Fruit fly (Drosophila melanogaster): ENCODE data around the gene Hsp68.

DNA sequence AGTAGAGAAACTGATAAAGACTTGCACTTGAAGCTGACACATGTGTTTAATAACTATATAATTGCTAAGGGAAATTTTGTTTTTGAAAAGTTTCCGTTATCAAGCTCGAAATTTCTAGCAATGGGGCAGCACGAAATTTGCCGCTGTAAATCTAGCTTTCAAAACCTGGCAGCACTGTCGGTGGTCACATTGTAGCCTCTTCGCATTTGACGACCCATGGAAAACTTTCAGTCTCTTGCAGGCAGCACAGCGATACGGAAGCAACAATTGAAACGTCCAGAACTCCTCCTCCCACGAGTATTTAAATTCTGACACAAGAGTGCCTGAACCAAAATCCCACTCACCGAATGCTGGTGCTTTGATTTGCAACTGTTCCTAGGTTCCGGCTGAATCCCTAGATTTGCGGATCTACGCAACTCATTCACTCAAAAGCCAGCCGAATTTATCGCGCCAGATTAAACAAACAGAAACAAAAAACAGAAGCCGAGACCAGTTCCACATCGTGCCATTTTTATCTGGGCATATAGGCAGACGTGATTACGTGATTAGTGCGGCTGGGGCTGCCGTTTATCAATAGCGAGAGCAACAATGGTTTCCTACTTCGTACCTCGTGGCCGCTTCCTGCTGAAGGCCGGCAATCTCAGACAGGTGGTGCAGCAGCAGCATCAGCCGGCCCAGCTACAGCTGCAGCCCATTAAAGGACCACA lies 5.5 kb downstream of the Hsp68 start:
- no peak for TF ChIP-seq CG8478 (optimal IDR thresholded peaks at IDR 0.05)
- TF ChIP-seq CTCF (optimal IDR thresholded peaks at IDR 0.05) = no peak
